Fruit fly (Drosophila melanogaster): Measurements from ENCODE around the gene Lint-O.

Gene Lint-O

dm6 chrX:2653533-2654296, 44.8 kb upstream of the Lint-O start (continued):
- TF ChIP-seq CG34422 (GFP tag; IDR thresholded peaks at IDR 0.05) (no peak), unpg (GFP tag; optimal IDR thresholded peaks at IDR 0.05) (peak; percentile 13), CG12769 (tag; optimal IDR thresholded peaks at IDR 0.05) (peak; percentile 0), Dip2 (GFP tag; IDR thresholded peaks at IDR 0.05) (no peak), Doc3 (GFP tag; IDR thresholded peaks at IDR 0.05; ENCODE audit: partially characterized antibody) (no peak), dmrt99B (tag; optimal IDR thresholded peaks at IDR 0.05) (peak; percentile 5), CG17912 (GFP tag; optimal IDR thresholded peaks at IDR 0.05) (peak; percentile 2), luna (GFP tag; optimal IDR thresholded peaks at IDR 0.05) (no peak), CG15601 (tag; optimal IDR thresholded peaks at IDR 0.05) (peak; percentile 33), CG30020 (tag; optimal IDR thresholded peaks at IDR 0.05) (no peak), CG17361 (GFP tag; IDR thresholded peaks at IDR 0.05) (no peak), Stat92E (GFP tag; optimal IDR thresholded peaks at IDR 0.05) (no peak), bsh (GFP tag; optimal IDR thresholded peaks at IDR 0.05) (peak in 1 of 2 experiments; percentile 37), Xrp1 (GFP tag; IDR thresholded peaks at IDR 0.05) (peak; percentile 10; the same call in 1 of the 2 replicates), CG9817 (tag; optimal IDR thresholded peaks at IDR 0.05) (no peak), Hey (tag; optimal IDR thresholded peaks at IDR 0.05) (peak; percentile 58), CG11560 (tag; IDR thresholded peaks at IDR 0.05) (no peak), slp2 (GFP tag; optimal IDR thresholded peaks at IDR 0.05) (no peak), Ptx1 (GFP tag; IDR thresholded peaks at IDR 0.05) (no peak), mam (GFP tag; optimal IDR thresholded peaks at IDR 0.05) (no peak), CG3407 (GFP tag; optimal IDR thresholded peaks at IDR 0.05) (peak; percentile 35), psq (GFP tag; optimal IDR thresholded peaks at IDR 0.05) (no peak), CG31365 (tag; optimal IDR thresholded peaks at IDR 0.05) (peak; percentile 20), Aef1 (GFP tag; IDR thresholded peaks at IDR 0.05) (no peak), exex (tag; optimal IDR thresholded peaks at IDR 0.05) (peak; percentile 94), gt (GFP tag; IDR thresholded peaks at IDR 0.05) (no peak), Abd-B (GFP tag; optimal IDR thresholded peaks at IDR 0.05) (no peak), CG7928 (GFP tag; optimal IDR thresholded peaks at IDR 0.05) (no peak), Nf-YA (GFP tag; IDR thresholded peaks at IDR 0.05) (no peak), ATbp (GFP tag; optimal IDR thresholded peaks at IDR 0.05) (peak; percentile 72), fd64A (GFP tag; optimal IDR thresholded peaks at IDR 0.05) (peak; percentile 61), CG6854 (GFP tag; optimal IDR thresholded peaks at IDR 0.05) (no peak), CG2116 (GFP tag; optimal IDR thresholded peaks at IDR 0.05) (no peak), nau (GFP tag; optimal IDR thresholded peaks at IDR 0.05) (peak; percentile 9), zen (tag; optimal IDR thresholded peaks at IDR 0.05) (no peak), MBD-R2 (GFP tag; IDR thresholded peaks at IDR 0.05) (no peak), Awh (GFP tag; IDR thresholded peaks at IDR 0.05) (no peak), CG4707 (GFP tag; optimal IDR thresholded peaks at IDR 0.05) (peak; percentile 27), CG12071 (GFP tag; optimal IDR thresholded peaks at IDR 0.05) (peak; percentile 38), CG10565 (GFP tag; optimal IDR thresholded peaks at IDR 0.05) (no peak), twi (tag; optimal IDR thresholded peaks at IDR 0.05) (no peak), sd (tag; optimal IDR thresholded peaks at IDR 0.05) (peak; percentile 32), BEAF-32 (GFP tag; optimal IDR thresholded peaks at IDR 0.05) (no peak), CG4424 (GFP tag; optimal IDR thresholded peaks at IDR 0.05) (no peak), ftz-f1 (GFP tag; optimal IDR thresholded peaks at IDR 0.05) (no peak), tap (tag; optimal IDR thresholded peaks at IDR 0.05) (peak; percentile 26), CG34376 (GFP tag; optimal IDR thresholded peaks at IDR 0.05) (peak; percentile 25), gcm (GFP tag; optimal IDR thresholded peaks at IDR 0.05) (no peak), CG12219 (GFP tag; optimal IDR thresholded peaks at IDR 0.05) (peak; percentile 24)
